Fruit fly (Drosophila melanogaster) whole organism, prepupa: Measurements from ENCODE around the gene CG9512.

Experiments
- Blimp-1 ChIP-seq: fragments of 200-800 bp; sonication (Bioruptor generic); optimal IDR thresholded peaks from 3 replicates; lab custom pipeline; 2017; ENCODE audit warnings: missing biosample characterization, missing genetic modification characterization, mild to moderate bottlenecking, moderate library complexity, missing genetic modification reagents
- CG10631 ChIP-seq: fragments of 200-800 bp; sonication (Bioruptor generic); optimal IDR thresholded peaks from 2 replicates; lab custom pipeline; 2016; ENCODE audit warnings: missing biosample characterization, missing genetic modification characterization
- CG10669 ChIP-seq: fragments of 200-800 bp; sonication (Bioruptor generic); optimal IDR thresholded peaks from 3 replicates; lab custom pipeline; 2018; ENCODE audit warnings: missing biosample characterization, mild to moderate bottlenecking, missing genetic modification characterization, moderate library complexity
- CG11762 ChIP-seq: fragments of 200-800 bp; sonication (Bioruptor generic); optimal IDR thresholded peaks from 3 replicates; lab custom pipeline; 2016; ENCODE audit warnings: missing biosample characterization, missing genetic modification characterization; ENCODE audit not compliant: insufficient read depth
- CG11902 ChIP-seq: fragments of 200-800 bp; sonication (Bioruptor generic); optimal IDR thresholded peaks from 3 replicates; lab custom pipeline; 2016; ENCODE audit warnings: missing biosample characterization, missing genetic modification characterization
- CG16779 ChIP-seq: fragments of 200-800 bp; sonication (Bioruptor generic); optimal IDR thresholded peaks from 3 replicates; lab custom pipeline; 2017; ENCODE audit warnings: missing biosample characterization, mild to moderate bottlenecking, missing genetic modification characterization
- CG3032 ChIP-seq: fragments of 200-800 bp; optimal IDR thresholded peaks from 2 replicates; lab custom pipeline; 2019; ENCODE audit warnings: missing biosample characterization, mild to moderate bottlenecking, missing genetic modification characterization, moderate library complexity
- CG32006 ChIP-seq: fragments of 200-800 bp; sonication (Bioruptor generic); optimal IDR thresholded peaks from 3 replicates; lab custom pipeline; 2017; ENCODE audit warnings: missing biosample characterization, mild to moderate bottlenecking, missing genetic modification characterization
- CG34406 ChIP-seq: fragments of 200-800 bp; sonication (Bioruptor generic); optimal IDR thresholded peaks from 3 replicates; lab custom pipeline; 2016; ENCODE audit warnings: missing biosample characterization, missing genetic modification characterization
- CG3919 ChIP-seq: fragments of 200-800 bp; sonication (Bioruptor generic); optimal IDR thresholded peaks from 3 replicates; lab custom pipeline; 2016; ENCODE audit warnings: missing biosample characterization, missing genetic modification characterization
- CG6163 ChIP-seq: fragments of 200-800 bp; sonication (Bioruptor generic); IDR thresholded peaks from 3 replicates; pipeline ENCODE4 v1.3.6; 2022; ENCODE audit warnings: missing biosample characterization, missing genetic modification characterization
- CG6792 ChIP-seq: fragments of 200-800 bp; sonication (Bioruptor generic); optimal IDR thresholded peaks from 3 replicates; lab custom pipeline; 2016; ENCODE audit warnings: missing biosample characterization, missing genetic modification characterization
- CG6808 ChIP-seq: fragments of 200-800 bp; sonication (Bioruptor generic); optimal IDR thresholded peaks from 3 replicates; lab custom pipeline; 2017; ENCODE audit warnings: missing biosample characterization, missing genetic modification characterization, mild to moderate bottlenecking, moderate library complexity, missing genetic modification reagents
- CG8319 ChIP-seq: fragments of 200-800 bp; sonication (Bioruptor generic); optimal IDR thresholded peaks from 3 replicates; lab custom pipeline; 2016; ENCODE audit warnings: missing biosample characterization, missing genetic modification characterization
- CG9139 ChIP-seq: fragments of 200-800 bp; sonication (Bioruptor generic); optimal IDR thresholded peaks from 3 replicates; lab custom pipeline; 2017; ENCODE audit warnings: missing biosample characterization, mild to moderate bottlenecking, missing genetic modification characterization
- Eip75B ChIP-seq: fragments of 200-800 bp; sonication (Bioruptor generic); optimal IDR thresholded peaks from 3 replicates; lab custom pipeline; 2016; ENCODE audit warnings: missing biosample characterization, missing genetic modification characterization
- Eip78C ChIP-seq: fragments of 200-800 bp; sonication (Bioruptor generic); peaks from one replicate; lab custom pipeline; 2016; ENCODE audit warnings: missing biosample characterization, missing genetic modification characterization
- Ets96B ChIP-seq: fragments of 200-800 bp; optimal IDR thresholded peaks from 2 replicates; lab custom pipeline; 2019; ENCODE audit warnings: missing biosample characterization, mild to moderate bottlenecking, missing genetic modification characterization, moderate library complexity
- Gug ChIP-seq: fragments of 200-800 bp; sonication (Bioruptor generic); IDR thresholded peaks from 2 replicates; pipeline ENCODE4 v1.3.6; 2022; ENCODE audit warnings: missing biosample characterization, missing genetic modification characterization
- Hr39 ChIP-seq: fragments of 200-800 bp; sonication (Bioruptor generic); optimal IDR thresholded peaks from 2 replicates; lab custom pipeline; 2016; ENCODE audit warnings: missing biosample characterization, missing genetic modification characterization
- Hr4 ChIP-seq: fragments of 200-800 bp; sonication (Bioruptor generic); optimal IDR thresholded peaks from 3 replicates; lab custom pipeline; 2016; ENCODE audit warnings: missing biosample characterization, missing genetic modification characterization
- Met ChIP-seq: fragments of 200-800 bp; sonication (Bioruptor generic); optimal IDR thresholded peaks from 3 replicates; lab custom pipeline; 2016; ENCODE audit warnings: missing biosample characterization, missing genetic modification characterization
- OdsH ChIP-seq: fragments of 200-800 bp; sonication (Bioruptor generic); optimal IDR thresholded peaks from 3 replicates; lab custom pipeline; 2016; ENCODE audit warnings: missing biosample characterization, missing genetic modification characterization
- Smox ChIP-seq: fragments of 200-800 bp; sonication (Bioruptor generic); optimal IDR thresholded peaks from 3 replicates; lab custom pipeline; 2016; ENCODE audit warnings: missing biosample characterization, missing genetic modification characterization
- Sox102F ChIP-seq: fragments of 200-800 bp; sonication (Bioruptor generic); optimal IDR thresholded peaks from 2 replicates; lab custom pipeline; 2016; ENCODE audit warnings: missing biosample characterization, mild to moderate bottlenecking, missing genetic modification characterization
- achi ChIP-seq: fragments of 200-800 bp; sonication (Bioruptor generic); optimal IDR thresholded peaks from 3 replicates; lab custom pipeline; 2016; ENCODE audit warnings: missing biosample characterization, missing genetic modification characterization
- acj6 ChIP-seq: fragments of 200-800 bp; sonication (Bioruptor generic); optimal IDR thresholded peaks from 3 replicates; lab custom pipeline; 2016; ENCODE audit warnings: missing biosample characterization, missing genetic modification characterization
- cyc ChIP-seq: fragments of 200-800 bp; sonication (Bioruptor generic); optimal IDR thresholded peaks from 3 replicates; lab custom pipeline; 2016; ENCODE audit warnings: missing biosample characterization, missing genetic modification characterization
- dac ChIP-seq: fragments of 200-800 bp; sonication (Bioruptor generic); optimal IDR thresholded peaks from 2 replicates; lab custom pipeline; 2017; ENCODE audit warnings: missing biosample characterization, mild to moderate bottlenecking, missing genetic modification characterization
- dsx ChIP-seq: fragments of 200-800 bp; optimal IDR thresholded peaks from 3 replicates; lab custom pipeline; 2019; ENCODE audit warnings: missing biosample characterization, mild to moderate bottlenecking, missing genetic modification characterization, moderate library complexity; ENCODE audit not compliant: poor library complexity, severe bottlenecking
- eg ChIP-seq: fragments of 200-800 bp; sonication (Bioruptor generic); IDR thresholded peaks from 3 replicates; pipeline ENCODE4 v1.3.6; 2022; ENCODE audit warnings: missing biosample characterization, missing genetic modification characterization
- esn ChIP-seq: fragments of 200-800 bp; sonication (Bioruptor generic); optimal IDR thresholded peaks from 2 replicates; lab custom pipeline; 2016; ENCODE audit warnings: missing biosample characterization, mild to moderate bottlenecking, missing genetic modification characterization, moderate library complexity
- fd85E ChIP-seq: fragments of 200-800 bp; sonication (Bioruptor generic); optimal IDR thresholded peaks from 3 replicates; lab custom pipeline; 2016; ENCODE audit warnings: missing biosample characterization, missing genetic modification characterization
- fkh ChIP-seq: fragments of 200-800 bp; sonication (Bioruptor generic); optimal IDR thresholded peaks from 3 replicates; lab custom pipeline; 2017; ENCODE audit warnings: missing biosample characterization, mild to moderate bottlenecking, missing genetic modification characterization, moderate library complexity
- pdm3 ChIP-seq: fragments of 200-800 bp; sonication (Bioruptor generic); optimal IDR thresholded peaks from 3 replicates; lab custom pipeline; 2016; ENCODE audit warnings: missing biosample characterization, missing genetic modification characterization
- salr ChIP-seq, 2 experiments: fragments of 200-800 bp; sonication (Bioruptor generic); optimal IDR thresholded peaks; 3 replicates each; lab custom pipeline; 2016 to 2018; ENCODE audit warnings: missing biosample characterization in 2 of 2, missing genetic modification characterization in 2 of 2, mild to moderate bottlenecking in 1 of 2
- svp ChIP-seq: fragments of 200-800 bp; sonication (Bioruptor generic); peaks from one replicate; lab custom pipeline; 2016; ENCODE audit warnings: missing biosample characterization, missing genetic modification characterization
- topi ChIP-seq: fragments of 200-800 bp; sonication (Bioruptor generic); optimal IDR thresholded peaks from 3 replicates; lab custom pipeline; 2016; ENCODE audit warnings: missing biosample characterization, missing genetic modification characterization
- vri ChIP-seq: fragments of 200-800 bp; sonication (Bioruptor generic); optimal IDR thresholded peaks from 3 replicates; lab custom pipeline; 2016; ENCODE audit warnings: missing biosample characterization, mild to moderate bottlenecking, missing genetic modification characterization

Gene CG9512

dm6 chrX:14922396-14923276 lies 17.3 kb upstream of the CG9512 start (continued):
- TF ChIP-seq Ets96B (tag; lab: Kevin White, UChicago), result peak; percentile 42
- peak; percentile 25 for TF ChIP-seq Eip75B
- TF ChIP-seq CG6163 (GFP tag; lab: Robert Waterston, UW), result 0 out of 3 replicates have a peak, but pooled peaks have one; percentile 39
- TF ChIP-seq fd85E (GFP tag; lab: Kevin White, UChicago), result no peak
- peak; percentile 35 for TF ChIP-seq acj6 (GFP tag; lab: Kevin White, UChicago)
- TF ChIP-seq CG8319, result no peak
- peak; percentile 39 for TF ChIP-seq CG6808
- TF ChIP-seq cyc (GFP tag; lab: Kevin White, UChicago), result no peak
- peak; percentile 27 for TF ChIP-seq vri (GFP tag; lab: Kevin White, UChicago)
- no peak for TF ChIP-seq CG9139 (GFP tag; lab: Kevin White, UChicago)

dm6 chrX:14918750-14919247 lies 13.4 kb upstream of the CG9512 start, which contains the start of gene Eo:
TSS of gene Eo (minus strand) at chrX:14918800.
- TF ChIP-seq CG32006 (no peak), CG34406 (GFP tag; lab: Kevin White, UChicago) (no peak), Eip78C (GFP tag; lab: Kevin White, UChicago) (peak; percentile 20), vri (GFP tag; lab: Kevin White, UChicago) (peak; percentile 52), fkh (GFP tag; lab: Kevin White, UChicago) (peak; percentile 57), achi (GFP tag; lab: Kevin White, UChicago) (no peak), CG11762 (GFP tag; lab: Kevin White, UChicago) (no peak), Hr39 (GFP tag; lab: Kevin White, UChicago) (no peak), Hr4 (no peak), Ets96B (tag; lab: Kevin White, UChicago) (no peak)

dm6 chrX:14913706-14914303 lies 8.5 kb upstream of the CG9512 start, which contains the start of gene CG12398:
TSS of gene CG12398 (minus strand) at chrX:14913812.
- TF ChIP-seq dsx (GFP tag; lab: Kevin White, UChicago) (no peak), CG6808 (no peak), OdsH (GFP tag; lab: Kevin White, UChicago) (no peak), Ets96B (tag; lab: Kevin White, UChicago) (no peak), Met (GFP tag; lab: Kevin White, UChicago) (no peak), CG9139 (GFP tag; lab: Kevin White, UChicago) (no peak), CG3032 (tag; lab: Kevin White, UChicago) (no peak), pdm3 (GFP tag; lab: Kevin White, UChicago) (no peak), Gug (GFP tag; lab: Robert Waterston, UW) (no peak), Sox102F (no peak), Blimp-1 (GFP tag; lab: Kevin White, UChicago) (no peak), CG6792 (no peak), fkh (GFP tag; lab: Kevin White, UChicago) (no peak)

- TF ChIP-seq topi (GFP tag; lab: Kevin White, UChicago) (peak; percentile 32), CG10631 (GFP tag; lab: Kevin White, UChicago) (no peak), eg (GFP tag; lab: Robert Waterston, UW) (0 out of 3 replicates have a peak, but pooled peaks have one; percentile 35), Sox102F (peak; percentile 4), cyc (GFP tag; lab: Kevin White, UChicago) (no peak), CG10669 (GFP tag; lab: Kevin White, UChicago) (peak; percentile 28), svp (peak; percentile 69), CG16779 (tag; lab: Kevin White, UChicago) (no peak), CG11902 (GFP tag; lab: Kevin White, UChicago) (no peak), esn (GFP tag; lab: Kevin White, UChicago) (peak; percentile 13), dac (GFP tag; lab: Kevin White, UChicago) (no peak), Met (GFP tag; lab: Kevin White, UChicago) (peak; percentile 34), CG6163 (GFP tag; lab: Robert Waterston, UW) (no peak; the same call in 2 of the 3 replicates), salr (GFP tag; optimal IDR thresholded peaks at IDR 0.05; lab: Kevin White, UChicago) (peak in 1 of 2 experiments; percentile 27), Eip78C (GFP tag; lab: Kevin White, UChicago) (peak; percentile 58), Gug (GFP tag; lab: Robert Waterston, UW) (0 out of 2 replicates have a peak, but pooled peaks have one; percentile 10), dsx (GFP tag; lab: Kevin White, UChicago) (no peak), CG3919 (GFP tag; lab: Kevin White, UChicago) (peak; percentile 44), vri (GFP tag; lab: Kevin White, UChicago) (no peak), Smox (GFP tag; lab: Kevin White, UChicago) (peak; percentile 28)
These were observed 5.4 kb upstream of the CG9512 start, which contains the start of gene CG14406 for dm6 chrX:14910464-14911349. TSS of gene CG14406 (minus strand) at chrX:14910845.
